Worm (Caenorhabditis elegans): ENCODE data around the gene cisd-1.

DNA sequence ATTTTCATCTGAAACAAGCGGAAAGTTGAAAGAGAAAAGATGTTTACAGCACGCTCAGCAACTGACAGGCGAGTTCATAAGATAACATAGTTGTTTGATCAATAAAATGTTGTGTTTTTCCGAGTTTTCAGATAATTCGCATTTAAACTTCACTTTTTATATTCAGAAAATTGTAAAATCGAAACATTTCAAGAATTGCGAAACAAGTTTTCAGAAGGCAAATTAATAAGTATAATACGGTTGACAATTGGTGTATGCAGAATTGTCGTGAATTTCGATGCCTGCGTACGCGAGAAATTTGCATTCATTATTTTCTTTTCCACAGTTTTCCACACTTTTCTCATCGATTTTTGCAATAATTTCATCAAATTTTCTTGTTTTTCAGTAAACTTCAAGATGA is 25.9 kb upstream of the cisd-1 start, which contains the start of the genes ooc-3 and B0334.4:
- no peak for TF ChIP-seq tbx-2 (tag; optimal IDR thresholded peaks at IDR 0.05)
- TF ChIP-seq fos-1 (tag; optimal IDR thresholded peaks at IDR 0.05) = no peak
- TF ChIP-seq aly-2 (tag; optimal IDR thresholded peaks at IDR 0.05) = no peak
- no peak for TF ChIP-seq nhr-28 (tag; optimal IDR thresholded peaks at IDR 0.05)
- TF ChIP-seq nhr-11 (tag; optimal IDR thresholded peaks at IDR 0.05) = no peak
